Worm (Caenorhabditis elegans) whole organism, L4/young adult: ENCODE data around the gene col-150.
A peak's percentile ranks its signal among the peaks of the same experiment; 100 is the strongest.

ENCODE experiments used
- W03F9.2 ChIP-seq: fragments of 150-350 bp; optimal IDR thresholded peaks from 2 replicates; lab custom pipeline; 2014; ENCODE audit warnings: missing biosample characterization, missing genetic modification characterization
- dao-5 ChIP-seq: sonication (generic microtip); optimal IDR thresholded peaks from 2 replicates; lab custom pipeline; 2016; ENCODE audit warnings: missing genotype, missing genetic modification characterization, moderate library complexity, missing compliant biosample characterization
- him-1 ChIP-seq: sonication (generic microtip); optimal IDR thresholded peaks from 2 replicates; lab custom pipeline; 2016; ENCODE audit warnings: missing genotype, missing genetic modification reagents, missing genetic modification characterization, missing compliant biosample characterization

col-150 gene

DNA sequence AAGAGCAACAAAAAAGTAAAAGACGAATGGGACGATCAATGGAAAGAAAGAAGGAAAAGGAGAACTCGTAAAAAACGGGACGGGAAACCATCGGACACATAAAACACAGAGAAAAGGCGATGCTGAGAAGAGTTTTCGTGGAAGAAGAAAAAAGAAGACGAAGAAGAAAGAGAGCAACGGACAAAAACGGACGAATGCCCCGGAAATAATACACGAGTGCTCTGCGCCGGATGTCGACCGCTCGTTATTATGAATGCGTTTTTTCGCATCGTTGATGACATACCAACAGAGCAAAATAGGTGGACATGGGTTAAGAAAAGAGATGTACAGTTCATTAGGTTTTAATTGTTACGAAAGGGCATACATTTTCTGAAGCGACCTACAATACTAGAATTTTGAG is 18.8 kb downstream of the col-150 start, which contains the start of gene Y22F5A.11:
Gene Y22F5A.11 (minus strand): TSS at position 28 of the 400 bp plus-strand sequence.
- TF ChIP-seq him-1 (no peak), W03F9.2 (tag; lab: Kevin White, UChicago) (no peak), dao-5 (tag; lab: Kevin White, UChicago) (no peak)

DNA sequence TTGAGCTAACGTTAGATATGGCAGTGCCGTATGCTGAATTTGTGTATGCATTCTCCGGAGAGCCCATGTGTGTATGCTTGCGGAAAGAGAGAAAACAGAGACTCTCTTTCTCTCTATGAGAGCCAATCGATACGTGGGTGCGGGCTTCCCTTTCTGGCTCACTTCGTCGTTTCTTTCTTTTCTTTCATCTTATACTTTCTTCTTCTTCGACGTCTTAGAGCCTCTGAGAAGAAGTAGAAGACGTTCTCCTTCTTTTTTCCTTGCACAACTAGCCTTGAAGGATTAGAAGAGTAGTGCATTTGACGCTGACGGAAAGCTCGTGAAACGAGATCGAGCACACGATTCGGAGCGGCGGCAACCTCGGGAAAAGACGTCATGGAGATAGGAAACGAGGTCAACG is 20.6 kb downstream of the col-150 start:
- peak; percentile 46 for TF ChIP-seq him-1
- no peak for TF ChIP-seq dao-5 (tag; lab: Kevin White, UChicago)
- TF ChIP-seq W03F9.2 (tag; lab: Kevin White, UChicago), result no peak

DNA sequence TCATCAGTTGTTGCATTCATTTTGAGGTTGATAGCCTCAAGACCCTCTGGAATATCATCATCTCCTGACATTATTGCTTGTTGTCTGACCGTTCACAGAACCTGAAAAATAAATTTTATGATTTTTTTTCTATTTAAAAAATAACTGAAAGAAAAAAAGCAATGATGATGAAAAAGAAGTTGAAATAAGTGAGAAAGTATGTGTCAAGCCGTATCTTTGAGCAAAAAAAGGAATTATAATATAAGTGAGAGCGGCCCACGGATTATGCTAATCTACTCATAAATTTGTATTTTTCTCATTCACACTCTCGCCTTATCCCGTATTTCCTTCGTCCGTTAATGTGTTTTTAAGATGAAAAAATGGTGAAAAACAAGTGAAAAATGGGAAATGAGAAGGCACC is 24.2 kb downstream of the col-150 start, which contains the start of gene ric-4:
Gene ric-4 (minus strand): TSS at position 101 of the 400 bp plus-strand sequence.
- TF ChIP-seq W03F9.2 (tag; lab: Kevin White, UChicago) (no peak), him-1 (no peak), dao-5 (tag; lab: Kevin White, UChicago) (no peak)

DNA sequence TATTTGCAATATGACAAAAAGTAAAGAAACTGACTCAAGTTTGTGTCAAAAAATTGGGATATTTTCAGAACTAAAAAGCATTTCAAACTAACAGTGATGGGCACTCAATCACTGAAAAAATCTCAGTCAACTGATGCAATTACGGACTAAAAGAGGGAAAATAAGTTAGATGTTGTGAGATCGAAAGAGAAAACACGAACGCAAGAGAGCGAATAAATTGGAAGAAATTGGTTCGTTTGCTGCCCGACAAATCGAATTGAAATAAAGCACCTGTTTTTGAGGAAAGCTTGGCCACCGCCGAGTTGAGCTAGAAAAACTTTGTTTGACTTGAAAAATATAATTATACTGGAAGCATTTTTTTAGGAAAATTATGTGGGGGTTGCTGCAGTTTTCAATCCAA is 28.4 kb downstream of the col-150 start:
- no peak for TF ChIP-seq dao-5 (tag; lab: Kevin White, UChicago)
- TF ChIP-seq him-1, result no peak
- TF ChIP-seq W03F9.2 (tag; lab: Kevin White, UChicago), result no peak

DNA sequence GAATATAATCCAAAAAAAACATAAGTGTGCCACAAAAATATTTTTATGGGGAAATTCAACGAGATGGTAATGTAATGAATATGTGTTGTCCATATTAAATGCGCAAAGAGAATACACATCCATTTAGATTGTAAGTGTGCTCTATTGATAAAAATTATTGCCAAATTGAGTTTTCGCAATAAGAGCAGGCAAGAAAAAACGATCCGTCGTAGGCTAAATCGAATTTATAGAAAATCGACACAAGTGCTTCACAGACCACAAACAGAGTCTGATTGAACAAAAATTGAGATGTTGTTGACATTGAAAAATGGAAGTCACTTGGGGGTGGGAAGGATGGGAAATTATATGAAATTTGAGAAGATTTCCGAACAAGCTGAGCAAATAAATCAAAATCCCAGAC is 29.4 kb downstream of the col-150 start:
- TF ChIP-seq him-1 (no peak), W03F9.2 (tag; lab: Kevin White, UChicago) (no peak), dao-5 (tag; lab: Kevin White, UChicago) (no peak)

DNA sequence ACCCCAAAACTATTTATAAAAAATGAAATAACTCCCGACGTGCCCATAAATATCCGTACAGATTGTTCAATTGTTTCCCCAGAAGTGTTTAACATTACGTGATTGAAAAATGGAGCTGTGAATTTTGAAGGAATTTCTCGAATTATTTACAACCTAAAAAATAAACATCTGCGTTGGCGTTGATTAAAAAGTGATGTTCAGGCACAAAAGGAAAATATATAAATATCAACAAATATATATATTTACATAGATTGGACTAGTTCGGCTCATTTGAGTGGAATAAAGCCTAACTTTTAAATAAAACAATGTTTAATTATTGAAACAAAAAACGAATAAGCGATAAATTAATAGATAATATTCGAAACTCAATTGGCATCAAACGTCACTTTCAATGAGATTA is 34.0 kb downstream of the col-150 start, which contains the start of gene sri-18:
Gene sri-18 (minus strand): TSS at position 101 of the 400 bp plus-strand sequence.
- TF ChIP-seq him-1 (peak; percentile 15), dao-5 (tag; lab: Kevin White, UChicago) (no peak), W03F9.2 (tag; lab: Kevin White, UChicago) (no peak)

DNA sequence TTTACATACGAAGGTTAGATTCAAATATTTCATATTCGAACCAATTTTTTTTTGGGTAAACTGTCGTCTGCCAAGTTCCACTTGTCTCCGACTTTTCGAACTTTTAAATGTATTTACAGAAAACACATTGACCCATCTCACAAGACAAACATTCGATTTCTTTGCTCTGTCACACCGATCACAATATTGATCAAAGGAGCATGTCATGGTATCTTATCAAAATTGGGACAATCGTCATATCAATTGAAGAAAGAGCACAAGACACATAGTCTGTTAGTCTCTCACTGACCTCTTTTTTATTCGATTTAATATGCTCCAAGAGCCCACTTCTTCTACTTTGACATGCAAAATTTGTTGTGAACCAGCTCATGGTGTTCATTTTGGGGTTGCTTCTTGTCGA is 38.4 kb downstream of the col-150 start, which contains the start of gene nhr-232:
Gene nhr-232 (plus strand): TSS at position 121 of the 400 bp plus-strand sequence.
- TF ChIP-seq W03F9.2 (tag; lab: Kevin White, UChicago), result no peak
- no peak for TF ChIP-seq dao-5 (tag; lab: Kevin White, UChicago)
- no peak for TF ChIP-seq him-1

DNA sequence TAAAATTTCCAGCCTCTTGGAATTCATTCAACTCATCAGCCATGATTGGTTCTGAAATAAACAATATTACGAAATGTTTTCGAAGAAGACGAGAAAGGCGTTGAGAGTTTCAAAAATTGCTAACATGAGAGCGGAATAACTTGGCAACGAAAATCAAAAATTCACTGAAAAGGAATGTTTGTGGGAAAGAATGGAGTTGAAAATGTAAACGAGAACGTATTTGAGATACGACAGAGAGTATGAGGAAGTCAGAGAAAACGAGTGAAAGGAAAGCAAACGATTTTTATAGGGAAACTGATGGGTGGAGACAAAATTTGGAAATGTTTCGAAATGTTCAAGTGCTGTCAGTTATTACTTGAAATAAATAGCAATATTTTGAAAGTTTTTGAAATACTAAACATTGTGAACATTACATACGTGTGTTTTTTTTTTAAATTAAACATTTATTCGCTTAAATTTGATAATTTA is 39.4 kb downstream of the col-150 start, which contains the start of gene rop-1:
Gene rop-1 (minus strand): TSS at position 51 of the 468 bp plus-strand sequence.
- TF ChIP-seq W03F9.2 (tag; lab: Kevin White, UChicago) (no peak), him-1 (no peak), dao-5 (tag; lab: Kevin White, UChicago) (no peak)

DNA sequence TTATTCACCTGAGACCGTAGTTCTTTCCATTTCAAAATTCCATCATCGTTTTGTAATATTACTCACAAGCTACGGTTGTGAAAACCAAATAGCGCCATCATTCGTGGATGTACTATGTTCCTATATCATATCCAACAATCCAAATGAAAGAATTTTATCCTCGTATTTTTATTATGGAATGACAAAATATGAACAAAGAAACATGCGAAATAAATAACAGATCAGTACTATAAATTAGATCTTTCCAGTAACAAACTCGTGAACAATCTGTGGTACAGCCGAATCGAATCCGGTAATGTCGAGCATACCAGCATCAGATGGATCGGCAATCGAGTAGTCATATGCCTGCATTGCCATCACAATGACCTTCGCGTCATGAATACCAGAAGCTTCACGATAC is 41.8 kb downstream of the col-150 start:
- TF ChIP-seq W03F9.2 (tag; lab: Kevin White, UChicago) (no peak), dao-5 (tag; lab: Kevin White, UChicago) (no peak), him-1 (no peak)

DNA sequence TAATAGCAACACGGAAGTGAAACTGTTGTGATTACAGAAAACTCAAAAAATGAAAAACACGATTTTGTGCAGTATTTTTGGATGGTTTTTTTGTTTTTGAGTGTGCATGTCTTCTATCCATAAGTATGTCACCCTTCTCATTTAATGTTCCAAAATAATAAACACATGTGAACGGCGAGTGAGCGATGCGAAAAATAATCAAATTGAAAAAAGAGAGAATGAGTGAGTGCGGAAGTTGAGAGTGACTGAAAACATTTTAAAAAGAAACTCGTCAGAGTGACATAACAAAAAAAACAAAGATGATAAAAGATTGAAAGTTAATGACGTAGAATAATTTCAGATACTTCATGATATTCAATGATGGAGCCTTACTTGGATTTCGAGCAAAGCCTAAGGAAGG is 44.9 kb downstream of the col-150 start:
- TF ChIP-seq W03F9.2 (tag; lab: Kevin White, UChicago) (no peak), dao-5 (tag; lab: Kevin White, UChicago) (no peak), him-1 (no peak)

DNA sequence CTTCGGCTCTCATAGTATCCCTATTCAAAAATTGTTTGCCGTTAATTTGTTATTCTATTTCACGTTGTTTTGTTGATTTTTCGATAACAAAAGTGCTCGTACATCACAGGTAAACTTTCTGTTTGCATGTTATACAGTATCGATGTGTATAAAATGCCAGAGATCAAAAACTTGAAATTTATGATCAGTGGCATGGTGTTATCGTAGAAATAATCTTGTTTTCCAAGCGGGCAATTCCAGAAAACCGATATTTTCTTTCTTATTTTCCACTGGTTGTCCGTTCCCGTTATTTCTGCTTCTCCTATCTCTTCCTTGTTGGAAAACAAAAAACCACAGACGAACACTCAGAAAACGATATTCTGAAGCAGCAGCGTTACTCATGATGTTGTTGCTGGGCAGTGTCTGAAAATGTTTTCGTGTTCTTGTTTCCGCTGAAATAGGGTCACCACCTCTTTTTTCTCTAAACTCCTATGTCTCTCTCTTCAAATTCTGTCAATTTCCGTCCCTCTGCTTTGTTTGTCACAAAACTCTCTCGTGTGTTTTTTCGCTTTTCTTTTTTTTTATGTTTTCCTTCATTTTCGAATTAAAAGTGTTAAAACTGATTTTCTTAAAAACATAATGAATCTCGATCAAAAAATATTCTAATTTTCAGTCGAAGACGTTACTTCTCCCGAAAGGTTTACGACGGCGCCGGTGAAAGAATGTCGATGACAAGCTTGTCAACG is 46.0 kb downstream of the col-150 start, which contains the start of gene akt-1:
Gene akt-1 (plus strand): TSS at position 651 of the 725 bp plus-strand sequence.
- TF ChIP-seq dao-5 (tag; lab: Kevin White, UChicago), result no peak
- no peak for TF ChIP-seq W03F9.2 (tag; lab: Kevin White, UChicago)
- TF ChIP-seq him-1, result no peak

DNA sequence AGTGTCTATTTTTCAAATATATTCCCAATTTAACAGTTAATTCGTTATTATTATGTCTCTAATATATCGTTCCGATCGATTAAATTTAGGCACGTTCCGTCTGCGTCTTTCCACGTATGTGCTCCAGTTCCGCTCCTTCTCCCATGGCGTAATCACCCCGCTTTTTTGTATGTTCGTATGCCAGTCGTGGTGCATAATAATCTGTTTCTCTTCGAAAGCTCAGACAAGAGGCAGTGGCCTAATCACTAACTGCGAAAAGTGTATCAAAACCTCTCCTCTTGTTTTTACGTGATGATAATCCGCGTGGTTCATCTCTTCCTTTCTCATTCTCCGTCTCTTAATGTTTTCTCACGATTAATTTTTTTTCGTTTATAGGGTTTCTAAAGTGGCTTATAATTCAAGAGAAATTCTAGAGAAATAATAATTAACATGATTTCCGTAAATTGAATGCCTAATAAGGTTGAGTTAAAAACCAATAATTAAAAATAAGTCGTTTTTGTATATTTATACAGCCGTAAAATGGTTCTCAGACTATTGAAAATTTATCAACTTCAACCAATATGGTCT is 46.7 kb downstream of the col-150 start:
- TF ChIP-seq W03F9.2 (tag; lab: Kevin White, UChicago) (no peak), dao-5 (tag; lab: Kevin White, UChicago) (no peak), him-1 (no peak)

DNA sequence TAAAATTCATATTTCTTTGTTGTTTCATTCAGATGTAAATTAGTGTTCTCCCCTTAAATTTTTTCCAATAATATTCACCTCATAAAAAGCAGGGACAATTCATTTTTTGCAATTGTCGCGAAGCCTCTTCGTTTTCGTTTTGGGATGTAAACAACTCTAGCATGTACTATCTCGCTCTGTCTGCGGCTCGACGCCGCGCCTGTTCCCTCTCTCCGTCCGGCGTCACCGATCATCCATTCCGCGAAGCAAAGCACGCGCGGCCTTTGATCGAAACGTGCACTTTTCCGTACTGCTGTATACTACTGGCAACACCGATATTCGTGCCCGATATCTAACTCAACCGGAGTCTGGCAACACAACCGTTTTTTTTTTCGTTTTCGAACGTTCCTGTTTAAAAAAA is 47.5 kb downstream of the col-150 start:
- no peak for TF ChIP-seq him-1
- TF ChIP-seq W03F9.2 (tag; lab: Kevin White, UChicago), result no peak
- TF ChIP-seq dao-5 (tag; lab: Kevin White, UChicago), result no peak

DNA sequence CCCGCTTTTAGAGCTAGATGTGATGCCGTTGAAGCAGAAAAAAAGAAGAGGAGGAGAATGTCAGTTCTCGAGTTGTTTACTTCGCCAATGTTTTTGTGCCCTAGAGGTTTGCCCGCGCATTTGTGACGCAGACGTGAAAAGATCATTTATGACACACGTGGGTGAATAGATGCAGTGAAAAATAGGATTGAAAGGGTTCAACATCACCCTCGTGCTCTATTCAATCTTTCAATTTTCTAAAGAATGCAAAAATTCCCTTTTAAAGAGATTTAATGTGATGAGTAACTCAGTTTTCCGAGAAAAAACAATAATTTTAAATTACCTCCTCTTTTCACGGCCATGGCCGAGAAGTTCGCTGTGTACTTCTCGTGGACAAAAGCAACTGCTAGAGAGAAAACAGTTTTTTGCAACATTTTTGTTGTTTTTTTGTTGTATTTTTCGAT is 48.0 kb downstream of the col-150 start:
- TF ChIP-seq him-1 (no peak), W03F9.2 (tag; lab: Kevin White, UChicago) (no peak), dao-5 (tag; lab: Kevin White, UChicago) (no peak)
